Worm (Caenorhabditis elegans) whole organism, young adult: Measurements from ENCODE around the gene dhhc-4.

ENCODE experiments used
- B0019.2 ChIP-seq: fragments of 200-800 bp; sonication (Bioruptor generic); conservative IDR thresholded peaks from 2 replicates; pipeline ENCODE4 v1.3.6; 2022; ENCODE audit warnings: missing genetic modification reagents, missing genetic modification characterization, missing compliant biosample characterization
- B0035.1 ChIP-seq: sonication (generic microtip); optimal IDR thresholded peaks from 2 replicates; lab custom pipeline; 2016; ENCODE audit warnings: missing genetic modification characterization, mild to moderate bottlenecking, missing compliant biosample characterization, missing genotype, missing genetic modification reagents
- C06A6.2 ChIP-seq: fragments of 200-800 bp; sonication (Bioruptor generic); conservative IDR thresholded peaks from 2 replicates; pipeline ENCODE4 v1.3.6; 2022; ENCODE audit warnings: missing genetic modification characterization, missing compliant biosample characterization
- C17E4.6 ChIP-seq: fragments of 200-800 bp; sonication (Bioruptor generic); IDR thresholded peaks from 2 replicates; pipeline ENCODE4 v1.3.6; 2022; ENCODE audit warnings: missing genetic modification reagents, missing genetic modification characterization, missing compliant biosample characterization
- D2030.7 ChIP-seq: fragments of 200-800 bp; sonication (Bioruptor generic); IDR thresholded peaks from 2 replicates; pipeline ENCODE4 v1.3.6; 2022; ENCODE audit warnings: missing genetic modification reagents, missing genetic modification characterization, missing compliant biosample characterization
- F33H1.4 ChIP-seq: fragments of 200-800 bp; sonication (Bioruptor generic); IDR thresholded peaks from 2 replicates; pipeline ENCODE4 v1.3.6; 2022; ENCODE audit warnings: missing genetic modification reagents, missing genetic modification characterization, missing compliant biosample characterization
- F37B4.10 ChIP-seq: fragments of 200-800 bp; sonication (Bioruptor generic); IDR thresholded peaks from 2 replicates; pipeline ENCODE4 v1.3.6; 2022; ENCODE audit warnings: missing genetic modification characterization, missing compliant biosample characterization
- F49E8.2 ChIP-seq: sonication (generic microtip); optimal IDR thresholded peaks from 3 replicates; lab custom pipeline; 2017; ENCODE audit warnings: missing genetic modification characterization, mild to moderate bottlenecking, missing compliant biosample characterization, antibody characterized with exemption, moderate library complexity; ENCODE audit not compliant: insufficient read depth
- F52B5.7 ChIP-seq: sonication (generic microtip); optimal IDR thresholded peaks from 2 replicates; lab custom pipeline; 2016; ENCODE audit warnings: mild to moderate bottlenecking, missing genetic modification characterization, missing compliant biosample characterization
- F57A8.1 ChIP-seq: fragments of 200-800 bp; sonication (Bioruptor generic); optimal IDR thresholded peaks from 2 replicates; lab custom pipeline; 2018; ENCODE audit warnings: mild to moderate bottlenecking, missing genetic modification characterization, moderate library complexity, missing compliant biosample characterization
- Y53G8AR.9 ChIP-seq: fragments of 200-800 bp; sonication (Bioruptor generic); conservative IDR thresholded peaks from 2 replicates; pipeline ENCODE4 v1.3.6; 2022; ENCODE audit warnings: missing genetic modification reagents, missing genetic modification characterization, missing compliant biosample characterization
- ZK185.1 ChIP-seq: sonication (generic microtip); optimal IDR thresholded peaks from 2 replicates; lab custom pipeline; 2016; ENCODE audit warnings: mild to moderate bottlenecking, missing genetic modification characterization, missing compliant biosample characterization; ENCODE audit not compliant: poor library complexity, severe bottlenecking
- attf-3 ChIP-seq: fragments of 200-800 bp; sonication (Bioruptor generic); conservative IDR thresholded peaks from 2 replicates; pipeline ENCODE4 v1.3.6; 2022; ENCODE audit warnings: missing genetic modification reagents, missing genetic modification characterization, missing compliant biosample characterization
- attf-5 ChIP-seq: fragments of 200-800 bp; sonication (Bioruptor generic); optimal IDR thresholded peaks from 2 replicates; lab custom pipeline; 2018; ENCODE audit warnings: mild to moderate bottlenecking, missing genetic modification characterization, missing compliant biosample characterization
- attf-6 ChIP-seq: fragments of 200-800 bp; sonication (Bioruptor generic); IDR thresholded peaks from 2 replicates; pipeline ENCODE4 v1.3.6; 2022; ENCODE audit warnings: missing genetic modification reagents, missing genetic modification characterization, missing compliant biosample characterization
- bed-1 ChIP-seq: fragments of 200-800 bp; sonication (Bioruptor generic); IDR thresholded peaks from 2 replicates; pipeline ENCODE4 v1.3.6; 2022; ENCODE audit warnings: missing genetic modification reagents, missing genetic modification characterization, missing compliant biosample characterization
- cebp-1 ChIP-seq, 2 experiments: fragments of 200-800 bp in 1 of 2; sonication (Bioruptor generic) in 1 of 2; sonication (generic microtip) in 1 of 2; IDR thresholded peaks in 1 of 2; optimal IDR thresholded peaks in 1 of 2; 2 replicates each; pipeline versions ENCODE4 v1.3.6 to Lab custom; 2017 to 2022; ENCODE audit warnings: missing compliant biosample characterization in 2 of 2, missing genetic modification characterization in 2 of 2, mild to moderate bottlenecking in 1 of 2, missing genetic modification reagents in 1 of 2, moderate library complexity in 1 of 2
- ceh-27 ChIP-seq: fragments of 200-800 bp; sonication (Bioruptor generic); optimal IDR thresholded peaks from 2 replicates; lab custom pipeline; 2018; ENCODE audit warnings: mild to moderate bottlenecking, missing genetic modification characterization, moderate library complexity, missing compliant biosample characterization
- dox-1 ChIP-seq: fragments of 200-800 bp; sonication (Bioruptor generic); IDR thresholded peaks from 2 replicates; pipeline ENCODE4 v1.3.6; 2022; ENCODE audit warnings: missing genetic modification reagents, missing genetic modification characterization, missing compliant biosample characterization
- dpl-1 ChIP-seq: fragments of 150-350 bp; optimal IDR thresholded peaks from 2 replicates; lab custom pipeline; 2014; ENCODE audit warnings: missing biosample characterization, missing genetic modification reagents, missing genetic modification characterization
- ets-4 ChIP-seq: fragments of 200-800 bp; sonication (Bioruptor generic); optimal IDR thresholded peaks from 2 replicates; lab custom pipeline; 2018; ENCODE audit warnings: mild to moderate bottlenecking, missing genetic modification characterization, missing compliant biosample characterization
- lin-40 ChIP-seq: sonication (generic microtip); optimal IDR thresholded peaks from 2 replicates; lab custom pipeline; 2016; ENCODE audit warnings: missing genetic modification characterization, mild to moderate bottlenecking, missing compliant biosample characterization, missing genotype, missing genetic modification reagents
- lin-54 ChIP-seq: fragments of 200-800 bp; sonication (Bioruptor generic); optimal IDR thresholded peaks from 2 replicates; lab custom pipeline; 2018; ENCODE audit warnings: mild to moderate bottlenecking, missing genetic modification characterization, missing compliant biosample characterization
- lsl-1 ChIP-seq: fragments of 200-800 bp; sonication (Bioruptor generic); optimal IDR thresholded peaks from 2 replicates; lab custom pipeline; 2018; ENCODE audit warnings: mild to moderate bottlenecking, missing genetic modification characterization, moderate library complexity, missing compliant biosample characterization
- lsy-27 ChIP-seq: sonication (generic microtip); optimal IDR thresholded peaks from 2 replicates; lab custom pipeline; 2017; ENCODE audit warnings: missing genetic modification characterization, mild to moderate bottlenecking, missing compliant biosample characterization, antibody characterized with exemption, missing genotype, borderline replicate concordance; ENCODE audit not compliant: insufficient read depth
- madf-6 ChIP-seq: fragments of 200-800 bp; sonication (Bioruptor generic); IDR thresholded peaks from 2 replicates; pipeline ENCODE4 v1.3.6; 2022; ENCODE audit warnings: missing genetic modification reagents, missing genetic modification characterization, missing compliant biosample characterization
- madf-8 ChIP-seq: fragments of 200-800 bp; sonication (Bioruptor generic); conservative IDR thresholded peaks from 2 replicates; pipeline ENCODE4 v1.3.6; 2022; ENCODE audit warnings: missing genetic modification reagents, missing genetic modification characterization, missing compliant biosample characterization
- mcd-1 ChIP-seq: fragments of 200-800 bp; sonication (Bioruptor generic); IDR thresholded peaks from 2 replicates; pipeline ENCODE4 v1.3.6; 2022; ENCODE audit warnings: missing genetic modification reagents, missing genetic modification characterization, missing compliant biosample characterization
- nfya-1 ChIP-seq: sonication (generic microtip); optimal IDR thresholded peaks from 2 replicates; lab custom pipeline; 2017; ENCODE audit warnings: antibody characterized with exemption, missing compliant biosample characterization, missing genetic modification characterization, borderline replicate concordance; ENCODE audit not compliant: insufficient read depth
- nfya-2 ChIP-seq: fragments of 200-800 bp; sonication (Bioruptor generic); IDR thresholded peaks from 2 replicates; pipeline ENCODE4 v1.3.6; 2022; ENCODE audit warnings: missing genetic modification reagents, missing genetic modification characterization, missing compliant biosample characterization
- nhr-80 ChIP-seq: sonication (generic microtip); optimal IDR thresholded peaks from 2 replicates; lab custom pipeline; 2016; ENCODE audit warnings: missing genetic modification characterization, missing compliant biosample characterization
- pbrm-1 ChIP-seq: fragments of 200-800 bp; sonication (Bioruptor generic); IDR thresholded peaks from 2 replicates; pipeline ENCODE4 v1.3.6; 2022; ENCODE audit warnings: missing genetic modification reagents, missing genetic modification characterization, missing compliant biosample characterization
- rcor-1 ChIP-seq: fragments of 200-800 bp; sonication (Bioruptor generic); IDR thresholded peaks from 2 replicates; pipeline ENCODE4 v1.3.6; 2022; ENCODE audit warnings: missing genetic modification reagents, missing genetic modification characterization, missing compliant biosample characterization
- rpc-1 ChIP-seq, 2 experiments: fragments of 150-350 bp in 1 of 2; sonication (generic microtip) in 1 of 2; optimal IDR thresholded peaks; 2 replicates each; lab custom pipeline; 2014 to 2018; ENCODE audit warnings: missing biosample characterization in 1 of 2, missing genetic modification characterization in 1 of 2, missing genetic modification reagents in 1 of 2, missing genotype in 1 of 2
- sdz-38 ChIP-seq: sonication (generic microtip); optimal IDR thresholded peaks from 2 replicates; lab custom pipeline; 2016; ENCODE audit warnings: missing genotype, missing genetic modification characterization, missing compliant biosample characterization
- snpc-1.3 ChIP-seq: sonication (generic microtip); optimal IDR thresholded peaks from 2 replicates; lab custom pipeline; 2017; ENCODE audit warnings: missing genetic modification characterization, mild to moderate bottlenecking, missing compliant biosample characterization, antibody characterized with exemption, moderate library complexity, missing genotype, missing genetic modification reagents; ENCODE audit not compliant: insufficient read depth
- snpc-3.4 ChIP-seq: sonication (generic microtip); optimal IDR thresholded peaks from 2 replicates; lab custom pipeline; 2017; ENCODE audit warnings: missing genetic modification characterization, mild to moderate bottlenecking, missing compliant biosample characterization, antibody characterized with exemption, moderate library complexity, missing genotype, missing genetic modification reagents
- tbp1 ChIP-seq: fragments of 200-800 bp; sonication (Bioruptor generic); optimal IDR thresholded peaks from 2 replicates; lab custom pipeline; 2018; ENCODE audit warnings: mild to moderate bottlenecking, missing genetic modification characterization, missing compliant biosample characterization
- tlf-1 ChIP-seq: fragments of 200-800 bp; sonication (Bioruptor generic); optimal IDR thresholded peaks from 2 replicates; lab custom pipeline; 2018; ENCODE audit warnings: mild to moderate bottlenecking, missing genetic modification characterization, missing compliant biosample characterization
- zfh-2 ChIP-seq: fragments of 200-800 bp; sonication (Bioruptor generic); conservative IDR thresholded peaks from 2 replicates; pipeline ENCODE4 v1.3.6; 2022; ENCODE audit warnings: missing genetic modification reagents, missing genetic modification characterization, missing compliant biosample characterization
- ztf-18 ChIP-seq: sonication (generic microtip); optimal IDR thresholded peaks from 2 replicates; lab custom pipeline; 2016; ENCODE audit warnings: missing genotype, mild to moderate bottlenecking, missing genetic modification characterization, missing compliant biosample characterization

The dhhc-4 gene

DNA sequence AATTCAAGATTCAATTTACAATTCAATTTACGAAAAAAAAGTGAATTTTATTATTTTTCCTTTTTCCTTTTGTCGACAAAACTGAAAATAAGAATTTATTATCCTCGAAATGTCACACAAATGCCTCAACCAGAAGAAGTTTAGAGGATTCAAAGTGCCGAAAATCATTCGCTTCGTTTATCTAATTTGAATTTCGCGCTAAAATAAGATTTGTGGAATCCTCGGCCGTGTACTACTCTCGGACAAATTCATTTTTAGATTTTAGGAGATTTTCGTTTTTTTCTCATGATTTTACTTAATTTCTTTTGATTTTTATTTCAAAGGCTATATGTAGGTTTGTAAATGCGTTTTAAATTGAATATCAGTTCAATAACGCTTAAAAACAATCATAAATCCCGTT, 19.0 kb downstream of the dhhc-4 start:
- TF ChIP-seq madf-6 (GFP tag; lab: Robert Waterston, UW), result peak; percentile 46
- no peak for TF ChIP-seq lsl-1
- peak; percentile 48 for TF ChIP-seq lin-54 (GFP tag; lab: Kevin White, UChicago)
- 0 out of 2 replicates have a peak, but pooled peaks have one; percentile 21 for TF ChIP-seq rcor-1

DNA sequence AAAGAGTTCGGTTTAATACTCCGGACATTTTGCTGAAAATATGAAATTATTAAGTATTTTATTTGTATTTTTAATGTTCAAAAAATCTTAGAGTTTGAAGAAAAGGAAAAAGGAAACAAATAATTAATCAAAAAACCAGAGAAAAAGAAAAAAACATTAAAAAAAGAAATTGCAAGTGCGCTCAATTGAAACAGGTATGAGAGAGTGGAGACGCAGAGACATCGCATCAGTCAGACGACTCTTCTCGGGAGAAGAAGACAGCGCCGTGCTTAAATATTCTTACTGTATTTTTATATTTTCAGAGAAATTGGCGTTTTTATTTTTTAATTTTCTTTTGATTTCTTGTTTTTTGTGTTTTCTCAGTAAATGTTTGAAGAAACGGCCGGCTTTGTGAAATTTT, 19.5 kb downstream of the dhhc-4 start, which contains the start of gene mrpl-36:
mrpl-36 (minus strand) TSS at position 34 of the 400 bp plus-strand sequence.
- TF ChIP-seq nfya-1 (tag; lab: Kevin White, UChicago) (no peak), F49E8.2 (tag; lab: Kevin White, UChicago) (peak; percentile 44), bed-1 (GFP tag; lab: Robert Waterston, UW) (no peak), zfh-2 (GFP tag; lab: Robert Waterston, UW) (no peak), nfya-2 (GFP tag; lab: Robert Waterston, UW) (no peak), cebp-1 (GFP tag; IDR thresholded peaks at IDR 0.05; lab: Robert Waterston, UW) (no peak), cebp-1 (tag; optimal IDR thresholded peaks at IDR 0.05; lab: Kevin White, UChicago) (no peak), mcd-1 (GFP tag; lab: Robert Waterston, UW) (peak; percentile 73), pbrm-1 (GFP tag; lab: Robert Waterston, UW) (no peak), lin-54 (GFP tag; lab: Kevin White, UChicago) (peak; percentile 0), B0019.2 (GFP tag; lab: Robert Waterston, UW) (no peak), sdz-38 (no peak), dox-1 (no peak), attf-5 (GFP tag; lab: Kevin White, UChicago) (peak; percentile 27), C06A6.2 (GFP tag; lab: Robert Waterston, UW) (no peak), dpl-1 (GFP tag; lab: Kevin White, UChicago) (no peak), ztf-18 (no peak), B0035.1 (tag; lab: Kevin White, UChicago) (no peak), snpc-1.3 (tag; lab: Kevin White, UChicago) (peak; percentile 35), ets-4 (GFP tag; lab: Kevin White, UChicago) (no peak), F33H1.4 (GFP tag; lab: Robert Waterston, UW) (0 out of 2 replicates have a peak, but pooled peaks have one; percentile 32), madf-6 (GFP tag; lab: Robert Waterston, UW) (peak; percentile 69), madf-8 (no peak), D2030.7 (GFP tag; lab: Robert Waterston, UW) (no peak), ZK185.1 (tag; lab: Kevin White, UChicago) (no peak), lsy-27 (tag; lab: Kevin White, UChicago) (no peak), snpc-3.4 (no peak), tbp1 (GFP tag; lab: Kevin White, UChicago) (peak; percentile 21), lsl-1 (peak; percentile 40)

DNA sequence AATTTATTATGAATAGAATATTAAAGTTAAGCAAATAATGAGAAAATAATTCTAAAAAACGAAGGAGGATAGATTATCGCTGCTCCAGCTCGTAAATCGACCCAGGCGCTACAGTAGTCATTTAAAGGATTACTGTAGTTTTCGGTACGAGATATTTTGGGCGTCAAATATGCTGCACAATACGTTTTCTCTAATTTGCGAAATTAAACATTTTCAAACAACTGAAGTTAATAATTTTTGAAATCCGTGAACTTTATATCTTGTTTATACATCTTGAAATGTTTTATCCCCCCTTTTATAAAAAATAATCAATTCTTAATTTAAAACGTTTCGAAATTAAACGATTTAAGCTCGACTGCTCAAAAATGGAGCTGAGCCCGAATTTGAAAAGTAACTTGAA, 21.5 kb downstream of the dhhc-4 start, which contains the start of gene K11H3.2:
K11H3.2 (plus strand) TSS at position 301 of the 400 bp plus-strand sequence.
- no peak for TF ChIP-seq lin-40 (tag; lab: Kevin White, UChicago)
- peak; percentile 13 for TF ChIP-seq lsl-1

DNA sequence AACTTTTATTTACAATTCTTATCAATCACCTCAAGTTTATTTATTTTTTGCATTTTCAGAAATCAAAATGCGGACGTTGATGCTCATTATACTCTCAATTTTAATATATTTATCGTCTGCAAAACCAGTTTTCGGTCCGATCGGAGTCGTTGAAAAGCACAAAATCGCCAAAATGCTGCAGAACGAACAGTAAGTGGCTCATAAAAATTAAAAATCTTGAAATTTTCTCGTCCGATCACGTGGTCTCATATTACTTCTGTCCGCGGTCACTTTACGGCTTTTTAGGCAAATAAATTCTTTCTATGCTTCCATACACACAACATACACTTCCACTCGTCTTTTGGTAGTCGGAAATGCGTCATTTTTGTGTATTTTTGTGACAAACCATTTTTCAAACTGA, 23.9 kb downstream of the dhhc-4 start, which contains the start of gene K11H3.5:
K11H3.5 (plus strand) TSS at position 54 of the 400 bp plus-strand sequence.
- TF ChIP-seq F52B5.7 (tag; lab: Kevin White, UChicago), result no peak
- TF ChIP-seq nhr-80 (tag; lab: Kevin White, UChicago), result no peak
- TF ChIP-seq F57A8.1 (GFP tag; lab: Kevin White, UChicago), result no peak
- TF ChIP-seq F49E8.2 (tag; lab: Kevin White, UChicago), result no peak
- TF ChIP-seq tbp1 (GFP tag; lab: Kevin White, UChicago), result no peak
- no peak for TF ChIP-seq tlf-1 (GFP tag; lab: Kevin White, UChicago)
- no peak for TF ChIP-seq rpc-1 (optimal IDR thresholded peaks at IDR 0.05; lab: Kevin White, UChicago)
- no peak for TF ChIP-seq rpc-1 (tag; optimal IDR thresholded peaks at IDR 0.05; lab: Kevin White, UChicago)
- no peak for TF ChIP-seq lsl-1
- no peak for TF ChIP-seq dpl-1 (GFP tag; lab: Kevin White, UChicago)
- no peak for TF ChIP-seq attf-3 (GFP tag; lab: Robert Waterston, UW)
- TF ChIP-seq Y53G8AR.9, result no peak
- TF ChIP-seq attf-6 (GFP tag; lab: Robert Waterston, UW), result no peak
- no peak for TF ChIP-seq C17E4.6
- no peak for TF ChIP-seq ceh-27 (GFP tag; lab: Kevin White, UChicago)
- no peak for TF ChIP-seq F37B4.10 (GFP tag; lab: Robert Waterston, UW)
